Fruit fly (Drosophila melanogaster) whole organism, embryonic: ENCODE measurements around the gene CG9855.

Source experiments
- BEAF-32 ChIP-seq: fragments of 200-800 bp; sonication (Bioruptor generic); optimal IDR thresholded peaks from 3 replicates; lab custom pipeline; 2017; ENCODE audit warnings: missing biosample characterization, missing genetic modification characterization, mild to moderate bottlenecking, moderate library complexity, missing genetic modification reagents
- Blimp-1 ChIP-seq: fragments of 200-800 bp; sonication (Bioruptor generic); optimal IDR thresholded peaks from 3 replicates; lab custom pipeline; 2018; ENCODE audit warnings: missing biosample characterization, missing genetic modification characterization, mild to moderate bottlenecking, moderate library complexity, missing genetic modification reagents
- C15 ChIP-seq: fragments of 200-800 bp; sonication (Bioruptor generic); IDR thresholded peaks from 3 replicates; pipeline ENCODE4 v1.3.6; 2022; ENCODE audit warnings: missing biosample characterization, missing genetic modification characterization
- CG10267 ChIP-seq: fragments of 200-800 bp; sonication (Bioruptor generic); optimal IDR thresholded peaks from 2 replicates; lab custom pipeline; 2018; ENCODE audit warnings: missing biosample characterization, mild to moderate bottlenecking, missing genetic modification characterization, moderate library complexity
- CG12659 ChIP-seq: fragments of 200-800 bp; sonication (Bioruptor generic); optimal IDR thresholded peaks from 3 replicates; lab custom pipeline; 2017; ENCODE audit warnings: mild to moderate bottlenecking, missing biosample characterization, missing genetic modification reagents, missing genetic modification characterization
- CG13624 ChIP-seq: fragments of 200-800 bp; sonication (Bioruptor generic); optimal IDR thresholded peaks from 2 replicates; lab custom pipeline; 2016; ENCODE audit warnings: missing biosample characterization, missing genetic modification characterization
- CG13894 ChIP-seq: fragments of 200-800 bp; sonication (Bioruptor generic); optimal IDR thresholded peaks from 3 replicates; lab custom pipeline; 2018; ENCODE audit warnings: missing biosample characterization, mild to moderate bottlenecking, missing genetic modification characterization, moderate library complexity
- CG14667 ChIP-seq: fragments of 200-800 bp; sonication (Bioruptor generic); IDR thresholded peaks from 2 replicates; pipeline ENCODE4 v1.3.6; 2022; ENCODE audit warnings: missing biosample characterization, missing genetic modification characterization
- CG15601 ChIP-seq: fragments of 200-800 bp; sonication (Bioruptor generic); optimal IDR thresholded peaks from 3 replicates; lab custom pipeline; 2019; ENCODE audit warnings: missing biosample characterization, mild to moderate bottlenecking, missing genetic modification characterization, moderate library complexity
- CG17186 ChIP-seq: fragments of 200-800 bp; sonication (Bioruptor generic); optimal IDR thresholded peaks from 3 replicates; lab custom pipeline; 2017; ENCODE audit warnings: missing biosample characterization, missing genetic modification reagents, missing genetic modification characterization
- CG2116 ChIP-seq: fragments of 200-800 bp; sonication (Bioruptor generic); optimal IDR thresholded peaks from 3 replicates; lab custom pipeline; 2018; ENCODE audit warnings: missing biosample characterization, mild to moderate bottlenecking, missing genetic modification characterization
- CG2712 ChIP-seq: fragments of 200-800 bp; optimal IDR thresholded peaks from 3 replicates; lab custom pipeline; 2019; ENCODE audit warnings: missing biosample characterization, mild to moderate bottlenecking, missing genetic modification characterization, moderate library complexity
- CG30431 ChIP-seq: fragments of 200-800 bp; sonication (Bioruptor generic); optimal IDR thresholded peaks from 2 replicates; lab custom pipeline; 2017; ENCODE audit warnings: missing biosample characterization, missing genetic modification characterization
- CG31224 ChIP-seq: fragments of 200-800 bp; sonication (Bioruptor generic); IDR thresholded peaks from 2 replicates; pipeline ENCODE4 v1.3.6; 2022; ENCODE audit warnings: missing biosample characterization, missing genetic modification characterization
- CG3407 ChIP-seq: fragments of 200-800 bp; sonication (Bioruptor generic); optimal IDR thresholded peaks from 2 replicates; lab custom pipeline; 2018; ENCODE audit warnings: missing biosample characterization, mild to moderate bottlenecking, missing genetic modification characterization
- CG6791 ChIP-seq: fragments of 200-800 bp; sonication (Bioruptor generic); IDR thresholded peaks from 3 replicates; pipeline ENCODE4 v1.3.6; 2022; ENCODE audit warnings: missing biosample characterization, missing genetic modification characterization; ENCODE audit not compliant: partially characterized antibody
- CG8089 ChIP-seq: fragments of 200-800 bp; sonication (Bioruptor generic); optimal IDR thresholded peaks from 3 replicates; lab custom pipeline; 2016; ENCODE audit warnings: missing biosample characterization, missing genetic modification characterization
- CTCF ChIP-seq: fragments of 200-800 bp; sonication (Bioruptor generic); optimal IDR thresholded peaks from 2 replicates; lab custom pipeline; 2017; ENCODE audit warnings: missing biosample characterization, mild to moderate bottlenecking, missing genetic modification characterization, moderate library complexity
- D ChIP-seq, 2 experiments: fragments of 200-800 bp in 1 of 2; fragments of >200 bp in 1 of 2; sonication (Bioruptor generic) in 1 of 2; optimal IDR thresholded peaks; 2 replicates in 1 of 2; 3 replicates in 1 of 2; lab custom pipeline; 2017; ENCODE audit warnings: mild to moderate bottlenecking in 1 of 2, missing biosample characterization in 1 of 2, missing genetic modification characterization in 1 of 2, missing genetic modification reagents in 1 of 2
- D19A ChIP-seq: fragments of 200-800 bp; optimal IDR thresholded peaks from 3 replicates; lab custom pipeline; 2019; ENCODE audit warnings: missing biosample characterization, mild to moderate bottlenecking, missing genetic modification characterization, moderate library complexity
- Dll ChIP-seq: fragments of 200-800 bp; sonication (Bioruptor generic); IDR thresholded peaks from 4 replicates; pipeline ENCODE4 v1.3.6; 2022; ENCODE audit warnings: missing biosample characterization, missing genetic modification characterization; ENCODE audit not compliant: partially characterized antibody
- Dp ChIP-seq: fragments of 200-800 bp; sonication (Bioruptor generic); optimal IDR thresholded peaks from 2 replicates; lab custom pipeline; 2018; ENCODE audit warnings: missing biosample characterization, mild to moderate bottlenecking, missing genetic modification characterization, moderate library complexity
- Elba2 ChIP-seq: fragments of 200-800 bp; sonication (Bioruptor generic); optimal IDR thresholded peaks from 3 replicates; lab custom pipeline; 2016; ENCODE audit warnings: missing biosample characterization, missing genetic modification characterization
- Ets65A ChIP-seq: fragments of 200-800 bp; sonication (Bioruptor generic); peaks from one replicate; lab custom pipeline; 2016; ENCODE audit warnings: missing biosample characterization, missing genetic modification characterization
- H15 ChIP-seq: fragments of 200-800 bp; sonication (Bioruptor generic); IDR thresholded peaks from 3 replicates; pipeline ENCODE4 v1.3.6; 2022; ENCODE audit warnings: missing biosample characterization, missing genetic modification characterization
- HmgZ ChIP-seq: fragments of 200-800 bp; sonication (Bioruptor generic); optimal IDR thresholded peaks from 2 replicates; lab custom pipeline; 2018; ENCODE audit warnings: missing biosample characterization, mild to moderate bottlenecking, missing genetic modification characterization
- Hmr ChIP-seq: fragments of 200-800 bp; sonication (Bioruptor generic); optimal IDR thresholded peaks from 3 replicates; lab custom pipeline; 2017; ENCODE audit warnings: mild to moderate bottlenecking, missing biosample characterization, missing genetic modification reagents, missing genetic modification characterization
- Hr3 ChIP-seq: fragments of 200-800 bp; sonication (Bioruptor generic); optimal IDR thresholded peaks from 3 replicates; lab custom pipeline; 2016; ENCODE audit warnings: missing biosample characterization, missing genetic modification characterization
- MBD-R2 ChIP-seq: fragments of 200-800 bp; sonication (Bioruptor generic); IDR thresholded peaks from 2 replicates; pipeline ENCODE4 v1.3.6; 2022; ENCODE audit warnings: missing biosample characterization, missing genetic modification characterization
- MTF-1 ChIP-seq: fragments of 200-800 bp; sonication (Bioruptor generic); optimal IDR thresholded peaks from 2 replicates; lab custom pipeline; 2018; ENCODE audit warnings: missing biosample characterization, mild to moderate bottlenecking, missing genetic modification characterization, borderline replicate concordance
- Max ChIP-seq: fragments of 200-800 bp; sonication (Bioruptor generic); optimal IDR thresholded peaks from 2 replicates; lab custom pipeline; 2016; ENCODE audit warnings: missing biosample characterization, mild to moderate bottlenecking, missing genetic modification characterization
- Nf-YB ChIP-seq: fragments of 200-800 bp; sonication (Bioruptor generic); optimal IDR thresholded peaks from 3 replicates; lab custom pipeline; 2019; ENCODE audit warnings: missing biosample characterization, mild to moderate bottlenecking, missing genetic modification characterization, moderate library complexity
- Nf-YC ChIP-seq: fragments of 200-800 bp; optimal IDR thresholded peaks from 3 replicates; lab custom pipeline; 2019; ENCODE audit warnings: missing biosample characterization, mild to moderate bottlenecking, missing genetic modification characterization, moderate library complexity
- Opbp ChIP-seq: fragments of 200-800 bp; sonication (Bioruptor generic); IDR thresholded peaks from 3 replicates; pipeline ENCODE4 v1.3.6; 2022; ENCODE audit warnings: missing biosample characterization, missing genetic modification characterization; ENCODE audit not compliant: partially characterized antibody
- Poxn ChIP-seq: fragments of 200-800 bp; sonication (Bioruptor generic); IDR thresholded peaks from 2 replicates; pipeline ENCODE4 v1.3.6; 2022; ENCODE audit warnings: missing biosample characterization, missing genetic modification characterization
- Sin3A ChIP-seq: fragments of >200 bp; optimal IDR thresholded peaks from 2 replicates; lab custom pipeline; 2018
- Sry-δ ChIP-seq: fragments of 200-800 bp; sonication (Bioruptor generic); optimal IDR thresholded peaks from 2 replicates; lab custom pipeline; 2016; ENCODE audit warnings: missing biosample characterization, missing genetic modification characterization
- YL-1 ChIP-seq: fragments of 200-800 bp; sonication (Bioruptor generic); optimal IDR thresholded peaks from 3 replicates; lab custom pipeline; 2017; ENCODE audit warnings: missing biosample characterization, mild to moderate bottlenecking, missing genetic modification characterization
- ab ChIP-seq: fragments of 200-800 bp; sonication (Bioruptor generic); optimal IDR thresholded peaks from 2 replicates; lab custom pipeline; 2016; ENCODE audit warnings: missing biosample characterization, missing genetic modification characterization
- chinmo ChIP-seq: fragments of 200-800 bp; sonication (Bioruptor generic); IDR thresholded peaks from 4 replicates; pipeline ENCODE4 v1.3.6; 2022; ENCODE audit warnings: missing biosample characterization, missing genetic modification characterization; ENCODE audit not compliant: partially characterized antibody
- emc ChIP-seq: fragments of 200-800 bp; sonication (Bioruptor generic); optimal IDR thresholded peaks from 2 replicates; lab custom pipeline; 2016; ENCODE audit warnings: missing biosample characterization, missing genetic modification characterization
- gem ChIP-seq: fragments of 200-800 bp; sonication (Bioruptor generic); optimal IDR thresholded peaks from 2 replicates; lab custom pipeline; 2019; ENCODE audit warnings: missing biosample characterization, mild to moderate bottlenecking, missing genetic modification characterization, moderate library complexity
- oc ChIP-seq: fragments of 200-800 bp; sonication (Bioruptor generic); optimal IDR thresholded peaks from 2 replicates; lab custom pipeline; 2018; ENCODE audit warnings: missing biosample characterization, mild to moderate bottlenecking, missing genetic modification characterization, moderate library complexity
- org-1 ChIP-seq: fragments of 200-800 bp; sonication (Bioruptor generic); optimal IDR thresholded peaks from 2 replicates; lab custom pipeline; 2017; ENCODE audit warnings: missing biosample characterization, missing genetic modification characterization
- pan ChIP-seq, 4 experiments: fragments of >200 bp in 3 of 4; fragments of 200-800 bp in 1 of 4; sonication (Bioruptor generic) in 1 of 4; optimal IDR thresholded peaks in 3 of 4; IDR thresholded peaks in 1 of 4; 2 replicates each; pipeline versions ENCODE4 v1.3.6 to Lab custom; 2017 to 2022; ENCODE audit warnings: missing biosample characterization in 2 of 4, missing genetic modification characterization in 2 of 4, mixed read lengths in 1 of 4
- phol ChIP-seq: fragments of 200-800 bp; sonication (Bioruptor generic); optimal IDR thresholded peaks from 3 replicates; lab custom pipeline; 2018; ENCODE audit warnings: missing biosample characterization, mild to moderate bottlenecking, missing genetic modification characterization, moderate library complexity
- pum ChIP-seq: fragments of 200-800 bp; sonication (Bioruptor generic); optimal IDR thresholded peaks from 2 replicates; lab custom pipeline; 2016; ENCODE audit warnings: missing biosample characterization, missing genetic modification characterization
- sug ChIP-seq: fragments of 200-800 bp; optimal IDR thresholded peaks from 2 replicates; lab custom pipeline; 2019; ENCODE audit warnings: missing biosample characterization, mild to moderate bottlenecking, missing genetic modification characterization, moderate library complexity
- tin ChIP-seq: fragments of 200-800 bp; sonication (Bioruptor generic); optimal IDR thresholded peaks from 3 replicates; lab custom pipeline; 2016; ENCODE audit warnings: missing biosample characterization, missing genetic modification characterization

Gene CG9855

dm6 chr3R:4397403-4398079 lies at the start of gene CG9855 (continued):
- TF ChIP-seq gem (tag; lab: Kevin White, UChicago) (no peak), Hmr (peak; percentile 17), CG8089 (GFP tag; lab: Kevin White, UChicago) (no peak), YL-1 (GFP tag; lab: Kevin White, UChicago) (peak; percentile 79), oc (tag; lab: Kevin White, UChicago) (no peak), CG13894 (tag; lab: Kevin White, UChicago) (peak; percentile 33), tin (GFP tag; lab: Kevin White, UChicago) (no peak), Poxn (no peak), D (optimal IDR thresholded peaks at IDR 0.05; lab: Kevin White, UChicago) (no peak), D (GFP tag; optimal IDR thresholded peaks at IDR 0.05; lab: Kevin White, UChicago) (no peak), CG3407 (GFP tag; lab: Kevin White, UChicago) (no peak), Blimp-1 (GFP tag; lab: Kevin White, UChicago) (peak; percentile 34), CG2712 (tag; lab: Kevin White, UChicago) (peak; percentile 32), Dp (peak; percentile 43), Max (GFP tag; lab: Kevin White, UChicago) (no peak), CG6791 (GFP tag; lab: Robert Waterston, UW) (peak; percentile 48; the same call in 2 of the 3 replicates), Nf-YB (GFP tag; lab: Kevin White, UChicago) (no peak), chinmo (no peak), H15 (GFP tag; lab: Robert Waterston, UW) (no peak), MBD-R2 (GFP tag; lab: Robert Waterston, UW) (peak; percentile 78), pan (optimal IDR thresholded peaks at IDR 0.05; lab: Kevin White, UChicago) (no peak), pan (GFP tag; optimal IDR thresholded peaks at IDR 0.05 in 1 of 2, IDR thresholded peaks at IDR 0.05 in 1 of 2) (no peak), CG15601 (tag; lab: Kevin White, UChicago) (peak; percentile 37), ab (GFP tag; lab: Kevin White, UChicago) (no peak), CG14667 (no peak), CG17186 (peak; percentile 26), Sin3A (peak; percentile 18), CG13624 (GFP tag; lab: Kevin White, UChicago) (no peak), Dll (0 out of 4 replicates have a peak, but pooled peaks have one; percentile 41), phol (tag; lab: Kevin White, UChicago) (peak; percentile 32), CG30431 (no peak), D19A (tag; lab: Kevin White, UChicago) (no peak), Nf-YC (tag; lab: Kevin White, UChicago) (peak; percentile 18), C15 (no peak), org-1 (GFP tag; lab: Kevin White, UChicago) (no peak), Elba2 (GFP tag; lab: Kevin White, UChicago) (peak; percentile 24), CG10267 (tag; lab: Kevin White, UChicago) (peak; percentile 45), sug (tag; lab: Kevin White, UChicago) (peak; percentile 15), Hr3 (peak; percentile 16), CG2116 (GFP tag; lab: Kevin White, UChicago) (peak; percentile 40), MTF-1 (GFP tag; lab: Kevin White, UChicago) (no peak), HmgZ (peak; percentile 21), Ets65A (GFP tag; lab: Kevin White, UChicago) (no peak), emc (GFP tag; lab: Kevin White, UChicago) (no peak), Sry-δ (peak; percentile 40), pum (GFP tag; lab: Kevin White, UChicago) (no peak), CG31224 (GFP tag; lab: Robert Waterston, UW) (no peak), CG12659 (GFP tag; lab: Kevin White, UChicago) (peak; percentile 68), CTCF (peak; percentile 91), BEAF-32 (GFP tag; lab: Kevin White, UChicago) (peak; percentile 59), Opbp (0 out of 3 replicates have a peak, but pooled peaks have one; percentile 13)
